Worm (Caenorhabditis elegans) whole organism, L2 larva: ENCODE data around the gene enu-3.5.

ENCODE experiments used
- R02D3.7 ChIP-seq: fragments of 150-350 bp; optimal IDR thresholded peaks from 2 replicates; lab custom pipeline; 2014; ENCODE audit warnings: missing biosample characterization, missing genetic modification characterization
- aly-2 ChIP-seq: fragments of 150-350 bp; optimal IDR thresholded peaks from 2 replicates; lab custom pipeline; 2014; ENCODE audit warnings: missing biosample characterization, missing genetic modification characterization
- blmp-1 ChIP-seq: sonication (generic microtip); optimal IDR thresholded peaks from 2 replicates; lab custom pipeline; 2017; ENCODE audit warnings: missing genetic modification characterization, mild to moderate bottlenecking, missing compliant biosample characterization, antibody characterized with exemption, moderate library complexity; ENCODE audit not compliant: insufficient read depth
- crh-2 ChIP-seq: sonication (generic microtip); optimal IDR thresholded peaks from 2 replicates; lab custom pipeline; 2017; ENCODE audit warnings: missing biosample characterization, missing genetic modification characterization
- dmd-4 ChIP-seq: sonication (generic microtip); optimal IDR thresholded peaks from 2 replicates; lab custom pipeline; 2017; ENCODE audit warnings: missing biosample characterization, missing genetic modification characterization
- elt-1 ChIP-seq: fragments of 150-350 bp; optimal IDR thresholded peaks from 2 replicates; lab custom pipeline; 2014; ENCODE audit warnings: missing biosample characterization, missing genetic modification characterization
- fos-1 ChIP-seq: fragments of 150-350 bp; optimal IDR thresholded peaks from 2 replicates; lab custom pipeline; 2014; ENCODE audit warnings: missing biosample characterization, missing genetic modification characterization
- gmeb-1 ChIP-seq: fragments of 150-350 bp; optimal IDR thresholded peaks from 2 replicates; lab custom pipeline; 2014; ENCODE audit warnings: missing biosample characterization, missing genetic modification characterization
- lin-39 ChIP-seq: fragments of 150-350 bp; optimal IDR thresholded peaks from 2 replicates; lab custom pipeline; 2014; ENCODE audit warnings: missing biosample characterization, missing genetic modification reagents, missing genetic modification characterization
- mab-5 ChIP-seq: fragments of 150-350 bp; optimal IDR thresholded peaks from 2 replicates; lab custom pipeline; 2014; ENCODE audit warnings: missing biosample characterization, missing genetic modification characterization
- mbf-1 ChIP-seq: sonication (generic microtip); optimal IDR thresholded peaks from 2 replicates; lab custom pipeline; 2017; ENCODE audit warnings: missing biosample characterization, missing genetic modification characterization
- mdl-1 ChIP-seq, 2 experiments: fragments of 150-350 bp in 1 of 2; sonication (generic microtip) in 1 of 2; optimal IDR thresholded peaks; 2 replicates each; lab custom pipeline; 2017; ENCODE audit warnings: missing biosample characterization in 2 of 2, missing genetic modification characterization in 2 of 2
- nhr-10 ChIP-seq: sonication (generic microtip); optimal IDR thresholded peaks from 2 replicates; lab custom pipeline; 2017; ENCODE audit warnings: missing biosample characterization, missing genetic modification characterization
- nhr-11 ChIP-seq: fragments of 150-350 bp; optimal IDR thresholded peaks from 2 replicates; lab custom pipeline; 2014; ENCODE audit warnings: missing biosample characterization, missing genetic modification characterization
- nhr-12 ChIP-seq: fragments of 150-350 bp; optimal IDR thresholded peaks from 2 replicates; lab custom pipeline; 2014; ENCODE audit warnings: missing biosample characterization, missing genetic modification characterization
- nhr-129 ChIP-seq: fragments of 150-350 bp; optimal IDR thresholded peaks from 2 replicates; lab custom pipeline; 2014; ENCODE audit warnings: missing biosample characterization, missing genetic modification characterization
- nhr-21 ChIP-seq: fragments of 150-350 bp; optimal IDR thresholded peaks from 2 replicates; lab custom pipeline; 2014; ENCODE audit warnings: missing biosample characterization, missing genetic modification characterization
- nhr-23 ChIP-seq: fragments of 150-350 bp; optimal IDR thresholded peaks from 2 replicates; lab custom pipeline; 2014; ENCODE audit warnings: missing biosample characterization, missing genetic modification reagents, missing genetic modification characterization
- nhr-237 ChIP-seq: fragments of 150-350 bp; optimal IDR thresholded peaks from 2 replicates; lab custom pipeline; 2014; ENCODE audit warnings: missing biosample characterization, missing genetic modification characterization
- nhr-25 ChIP-seq: fragments of 150-350 bp; sonication (generic microtip); optimal IDR thresholded peaks from 3 replicates; lab custom pipeline; 2014; ENCODE audit warnings: missing biosample characterization, missing genetic modification characterization
- nhr-77 ChIP-seq: fragments of 150-350 bp; optimal IDR thresholded peaks from 2 replicates; lab custom pipeline; 2014; ENCODE audit warnings: missing biosample characterization, missing genetic modification characterization
- sem-4 ChIP-seq: fragments of 150-350 bp; optimal IDR thresholded peaks from 2 replicates; lab custom pipeline; 2014; ENCODE audit warnings: missing biosample characterization, missing genetic modification reagents, missing genetic modification characterization
- skn-1 ChIP-seq: sonication (generic microtip); optimal IDR thresholded peaks from 2 replicates; lab custom pipeline; 2017; ENCODE audit warnings: missing biosample characterization, missing genetic modification characterization
- sma-9 ChIP-seq, 2 experiments: fragments of 150-350 bp in 1 of 2; sonication (generic microtip) in 1 of 2; optimal IDR thresholded peaks; 2 replicates each; lab custom pipeline; 2014 to 2016; ENCODE audit warnings: missing genetic modification characterization in 2 of 2, mild to moderate bottlenecking in 1 of 2, missing biosample characterization in 1 of 2, missing compliant biosample characterization in 1 of 2, missing genetic modification reagents in 1 of 2, moderate library complexity in 1 of 2
- unc-55 ChIP-seq: fragments of 150-350 bp; sonication (generic microtip); optimal IDR thresholded peaks from 3 replicates; lab custom pipeline; 2014; ENCODE audit warnings: missing biosample characterization, missing genetic modification reagents, missing genetic modification characterization
- unc-62 ChIP-seq: fragments of 150-350 bp; optimal IDR thresholded peaks from 2 replicates; lab custom pipeline; 2014; ENCODE audit warnings: missing biosample characterization, missing genetic modification reagents, missing genetic modification characterization
- zag-1 ChIP-seq: fragments of 150-350 bp; optimal IDR thresholded peaks from 2 replicates; lab custom pipeline; 2014; ENCODE audit warnings: missing biosample characterization, missing genetic modification characterization
- ztf-1 ChIP-seq: fragments of 200-800 bp; sonication (Bioruptor generic); conservative IDR thresholded peaks from 2 replicates; pipeline ENCODE4 v1.3.6; 2022; ENCODE audit warnings: missing genetic modification characterization, missing compliant biosample characterization
- ztf-4 ChIP-seq: fragments of 150-350 bp; optimal IDR thresholded peaks from 2 replicates; lab custom pipeline; 2014; ENCODE audit warnings: missing biosample characterization, missing genetic modification characterization

Gene enu-3.5

DNA sequence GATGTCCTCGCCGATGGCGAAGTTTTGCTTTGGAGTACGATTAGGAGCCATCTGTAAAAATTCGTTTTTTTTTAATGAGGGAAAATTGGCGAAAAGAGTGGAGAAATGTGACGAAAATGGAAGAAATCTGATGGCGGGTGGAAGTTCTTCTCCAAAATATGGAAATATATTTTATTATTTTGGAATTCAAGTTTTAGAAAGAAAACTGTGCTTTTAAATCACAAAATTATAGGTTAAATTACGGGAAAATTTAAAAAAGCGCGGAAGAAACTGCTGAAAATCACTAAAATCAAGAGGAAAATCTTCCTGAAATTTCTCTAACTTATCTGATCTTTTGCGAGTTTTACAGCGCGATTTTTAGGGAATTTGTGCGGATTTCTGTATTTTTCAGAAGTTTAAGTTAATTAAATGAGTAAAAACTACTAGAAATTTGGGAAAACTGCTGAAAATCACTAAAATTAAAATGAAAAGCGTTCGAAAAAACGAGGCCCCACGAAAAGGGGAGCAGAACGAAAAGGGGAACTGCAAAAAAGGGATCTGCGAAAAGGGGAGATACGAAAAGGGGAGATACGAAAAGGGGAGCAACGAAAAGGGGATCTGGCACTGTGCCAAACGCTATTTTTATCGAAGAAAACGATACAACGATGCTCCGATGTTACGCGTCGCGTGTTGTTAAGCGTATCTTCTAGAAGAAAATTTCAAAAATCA lies at the start of gene enu-3.5, which contains the start of gene cec-7:
Gene enu-3.5 (plus strand): TSS at position 670 of the 708 bp plus-strand sequence.
Gene cec-7 (minus strand): TSS at position 51 of the 708 bp plus-strand sequence.
- TF ChIP-seq ztf-1 (GFP tag; lab: Robert Waterston, UW), result no peak
- TF ChIP-seq unc-55, result no peak
- TF ChIP-seq nhr-23 (tag; lab: Kevin White, UChicago), result no peak
- TF ChIP-seq skn-1 (tag; lab: Kevin White, UChicago), result no peak
- TF ChIP-seq, all 48 proteins: peak for 0

- TF ChIP-seq nhr-21 (no peak), gmeb-1 (no peak), blmp-1 (tag; lab: Kevin White, UChicago) (no peak), nhr-237 (tag; lab: Kevin White, UChicago) (no peak), nhr-25 (tag; lab: Kevin White, UChicago) (no peak), unc-55 (no peak), nhr-12 (tag; lab: Kevin White, UChicago) (no peak)
- TF ChIP-seq, all 48 proteins: peak for 0
Measured at ce11 chrIII:12829068-12829467, 48.9 kb upstream of the enu-3.5 start, which contains the start of gene Y37D8A.3. TSS of gene Y37D8A.3 (plus strand) at chrIII:12829368.

DNA sequence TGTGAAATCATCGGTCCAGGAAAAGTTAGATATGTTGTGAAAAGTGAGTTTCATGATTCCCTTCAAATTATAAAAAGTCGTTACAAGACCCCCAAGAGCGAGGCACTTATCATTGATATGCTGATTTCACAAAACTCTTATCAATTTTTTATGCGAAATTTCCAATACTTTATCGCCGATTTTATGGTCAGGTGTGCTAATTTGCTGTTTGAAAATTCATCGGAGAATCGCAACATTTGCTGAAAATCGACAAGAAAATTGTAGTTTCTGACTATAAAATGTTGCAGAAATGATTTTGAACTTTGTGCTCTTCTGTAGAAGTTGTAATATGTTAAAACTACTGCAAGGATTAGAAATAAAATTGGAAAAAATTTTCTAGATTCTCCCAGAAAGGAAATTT lies 46.3 kb upstream of the enu-3.5 start:
- peak; percentile 39 for TF ChIP-seq sma-9 (GFP tag; optimal IDR thresholded peaks at IDR 0.05; lab: Kevin White, UChicago)
- TF ChIP-seq sma-9 (tag; optimal IDR thresholded peaks at IDR 0.05; lab: Kevin White, UChicago), result no peak
- no peak for TF ChIP-seq unc-55
- TF ChIP-seq fos-1, result peak; percentile 39
- TF ChIP-seq sem-4 (tag; lab: Kevin White, UChicago), result no peak

ce11 chrIII:12833079-12833478 lies 44.9 kb upstream of the enu-3.5 start:
- TF ChIP-seq sma-9 (GFP tag; optimal IDR thresholded peaks at IDR 0.05; lab: Kevin White, UChicago), result peak; percentile 65
- TF ChIP-seq sma-9 (tag; optimal IDR thresholded peaks at IDR 0.05; lab: Kevin White, UChicago), result no peak
- no peak for TF ChIP-seq dmd-4 (tag; lab: Kevin White, UChicago)
- TF ChIP-seq crh-2 (tag; lab: Kevin White, UChicago), result no peak
- peak; percentile 28 for TF ChIP-seq fos-1

ce11 chrIII:12836742-12837285 lies 41.2 kb upstream of the enu-3.5 start:
- TF ChIP-seq nhr-77 (tag; lab: Kevin White, UChicago), result no peak
- TF ChIP-seq gmeb-1, result no peak
- no peak for TF ChIP-seq skn-1 (tag; lab: Kevin White, UChicago)
- no peak for TF ChIP-seq nhr-12 (tag; lab: Kevin White, UChicago)
- no peak for TF ChIP-seq nhr-129 (tag; lab: Kevin White, UChicago)
- TF ChIP-seq nhr-21, result no peak
- TF ChIP-seq mbf-1, result no peak
- no peak for TF ChIP-seq mab-5 (tag; lab: Kevin White, UChicago)
- no peak for TF ChIP-seq elt-1 (tag; lab: Kevin White, UChicago)
- no peak for TF ChIP-seq zag-1 (tag; lab: Kevin White, UChicago)
- no peak for TF ChIP-seq lin-39
- TF ChIP-seq nhr-11 (tag; lab: Kevin White, UChicago), result no peak
- no peak for TF ChIP-seq aly-2 (tag; lab: Kevin White, UChicago)
- no peak for TF ChIP-seq nhr-10 (tag; lab: Kevin White, UChicago)

- TF ChIP-seq R02D3.7, result no peak
- TF ChIP-seq mdl-1 (tag; optimal IDR thresholded peaks at IDR 0.05; lab: Kevin White, UChicago), result no peak
- no peak for TF ChIP-seq nhr-23 (tag; lab: Kevin White, UChicago)
- TF ChIP-seq nhr-21, result no peak
- TF ChIP-seq unc-62 (GFP tag; lab: Kevin White, UChicago), result no peak
- no peak for TF ChIP-seq ztf-4
- TF ChIP-seq crh-2 (tag; lab: Kevin White, UChicago), result no peak
- no peak for TF ChIP-seq nhr-12 (tag; lab: Kevin White, UChicago)
- TF ChIP-seq gmeb-1, result no peak
Measured at ce11 chrIII:12838299-12838698, 39.7 kb upstream of the enu-3.5 start.
